Worm (Caenorhabditis elegans) whole organism, L3 larva: Measurements from ENCODE around the gene srz-96.

Experiments
- ZK546.5 ChIP-seq: sonication (generic microtip); optimal IDR thresholded peaks from 2 replicates; lab custom pipeline; 2017; ENCODE audit warnings: missing biosample characterization, missing genetic modification characterization
- ama-1 ChIP-seq: fragments of 150-350 bp; optimal IDR thresholded peaks from 2 replicates; lab custom pipeline; 2018
- ceh-16 ChIP-seq: sonication (generic microtip); optimal IDR thresholded peaks from 2 replicates; lab custom pipeline; 2017; ENCODE audit warnings: missing biosample characterization, missing genetic modification characterization
- ceh-82 ChIP-seq: fragments of 150-350 bp; optimal IDR thresholded peaks from 2 replicates; lab custom pipeline; 2014; ENCODE audit warnings: missing biosample characterization, missing genetic modification characterization
- ceh-9 ChIP-seq: sonication (generic microtip); optimal IDR thresholded peaks from 2 replicates; lab custom pipeline; 2018; ENCODE audit warnings: missing biosample characterization, missing genetic modification characterization
- egl-5 ChIP-seq: fragments of 150-350 bp; optimal IDR thresholded peaks from 2 replicates; lab custom pipeline; 2017; ENCODE audit warnings: missing biosample characterization, missing genetic modification reagents, missing genetic modification characterization, inconsistent platforms
- elt-1 ChIP-seq: fragments of 150-350 bp; optimal IDR thresholded peaks from 2 replicates; lab custom pipeline; 2014; ENCODE audit warnings: missing biosample characterization, missing genetic modification characterization
- elt-2 ChIP-seq: sonication (generic microtip); optimal IDR thresholded peaks from 2 replicates; lab custom pipeline; 2016; ENCODE audit warnings: missing genetic modification reagents, mild to moderate bottlenecking, missing genetic modification characterization, missing compliant biosample characterization
- eor-1 ChIP-seq, 2 experiments: fragments of 150-350 bp; optimal IDR thresholded peaks; 2 replicates each; lab custom pipeline; 2014 to 2018; ENCODE audit warnings: missing biosample characterization in 2 of 2, missing genetic modification characterization in 2 of 2
- fkh-10 ChIP-seq: sonication (generic microtip); optimal IDR thresholded peaks from 2 replicates; lab custom pipeline; 2017; ENCODE audit warnings: missing biosample characterization, missing genetic modification reagents, missing genetic modification characterization
- fkh-2 ChIP-seq: fragments of 150-350 bp; optimal IDR thresholded peaks from 2 replicates; lab custom pipeline; 2014; ENCODE audit warnings: missing biosample characterization, missing genetic modification reagents, missing genetic modification characterization
- fos-1 ChIP-seq: fragments of 150-350 bp; optimal IDR thresholded peaks from 2 replicates; lab custom pipeline; 2014; ENCODE audit warnings: missing biosample characterization, missing genetic modification characterization
- jun-1 ChIP-seq: fragments of 150-350 bp; optimal IDR thresholded peaks from 2 replicates; lab custom pipeline; 2014; ENCODE audit warnings: missing biosample characterization, missing genetic modification reagents, missing genetic modification characterization
- lin-15B ChIP-seq: fragments of 150-350 bp; optimal IDR thresholded peaks from 2 replicates; lab custom pipeline; 2014; ENCODE audit warnings: missing biosample characterization, missing genetic modification characterization
- lin-39 ChIP-seq: fragments of 150-350 bp; optimal IDR thresholded peaks from 2 replicates; lab custom pipeline; 2018; ENCODE audit warnings: missing biosample characterization, missing genetic modification reagents, missing genetic modification characterization
- lsy-12 ChIP-seq: sonication (generic microtip); optimal IDR thresholded peaks from 2 replicates; lab custom pipeline; 2016; ENCODE audit warnings: mild to moderate bottlenecking, missing genetic modification characterization, missing compliant biosample characterization
- mdl-1 ChIP-seq: fragments of 150-350 bp; optimal IDR thresholded peaks from 2 replicates; lab custom pipeline; 2014; ENCODE audit warnings: missing biosample characterization, missing genetic modification characterization
- mml-1 ChIP-seq: fragments of 150-350 bp; sonication (generic microtip); optimal IDR thresholded peaks from 3 replicates; lab custom pipeline; 2014; ENCODE audit warnings: missing biosample characterization, missing genetic modification characterization
- nfya-1 ChIP-seq: sonication (generic microtip); optimal IDR thresholded peaks from 2 replicates; lab custom pipeline; 2017; ENCODE audit warnings: missing genetic modification characterization, mild to moderate bottlenecking, missing compliant biosample characterization, antibody characterized with exemption, moderate library complexity; ENCODE audit not compliant: insufficient read depth
- nhr-11 ChIP-seq: fragments of 150-350 bp; optimal IDR thresholded peaks from 2 replicates; lab custom pipeline; 2014; ENCODE audit warnings: missing biosample characterization, missing genetic modification characterization
- nhr-12 ChIP-seq: fragments of 150-350 bp; optimal IDR thresholded peaks from 2 replicates; lab custom pipeline; 2014; ENCODE audit warnings: missing biosample characterization, missing genetic modification characterization
- nhr-23 ChIP-seq: fragments of 150-350 bp; optimal IDR thresholded peaks from 2 replicates; lab custom pipeline; 2014; ENCODE audit warnings: missing biosample characterization, missing genetic modification reagents, missing genetic modification characterization
- nhr-28 ChIP-seq: fragments of 150-350 bp; optimal IDR thresholded peaks from 2 replicates; lab custom pipeline; 2014; ENCODE audit warnings: missing biosample characterization, missing genetic modification characterization
- nhr-43 ChIP-seq: sonication (generic microtip); optimal IDR thresholded peaks from 2 replicates; lab custom pipeline; 2016; ENCODE audit warnings: mild to moderate bottlenecking, missing genetic modification characterization, missing compliant biosample characterization; ENCODE audit not compliant: poor library complexity, severe bottlenecking
- nhr-67 ChIP-seq: fragments of 150-350 bp; optimal IDR thresholded peaks from 2 replicates; lab custom pipeline; 2014; ENCODE audit warnings: missing biosample characterization, missing genetic modification characterization
- nhr-77 ChIP-seq: fragments of 150-350 bp; optimal IDR thresholded peaks from 2 replicates; lab custom pipeline; 2014; ENCODE audit warnings: missing biosample characterization, missing genetic modification characterization
- pha-4 ChIP-seq: fragments of 150-350 bp; optimal IDR thresholded peaks from 2 replicates; lab custom pipeline; 2014; ENCODE audit warnings: missing biosample characterization, missing genetic modification reagents, missing genetic modification characterization
- pqm-1 ChIP-seq: fragments of 150-350 bp; optimal IDR thresholded peaks from 2 replicates; lab custom pipeline; 2017; ENCODE audit warnings: missing biosample characterization, missing genetic modification characterization, inconsistent platforms
- sea-2 ChIP-seq: fragments of 150-350 bp; sonication (generic microtip); optimal IDR thresholded peaks from 4 replicates; lab custom pipeline; 2014; ENCODE audit warnings: missing biosample characterization, missing genetic modification reagents, missing genetic modification characterization
- skn-1 ChIP-seq: fragments of 150-350 bp; optimal IDR thresholded peaks from 2 replicates; lab custom pipeline; 2014; ENCODE audit warnings: missing biosample characterization, missing genetic modification characterization
- tbx-2 ChIP-seq: sonication (generic microtip); optimal IDR thresholded peaks from 2 replicates; lab custom pipeline; 2016; ENCODE audit warnings: mild to moderate bottlenecking, missing genetic modification characterization, missing compliant biosample characterization
- unc-39 ChIP-seq: sonication (generic microtip); optimal IDR thresholded peaks from 4 replicates; lab custom pipeline; 2017; ENCODE audit warnings: missing biosample characterization, missing genetic modification characterization
- unc-62 ChIP-seq: fragments of 150-350 bp; sonication (generic microtip); optimal IDR thresholded peaks from 4 replicates; lab custom pipeline; 2014; ENCODE audit warnings: missing biosample characterization, missing genetic modification reagents, missing genetic modification characterization
- zag-1 ChIP-seq: fragments of 150-350 bp; optimal IDR thresholded peaks from 2 replicates; lab custom pipeline; 2014; ENCODE audit warnings: missing biosample characterization, missing genetic modification characterization
- ztf-11 ChIP-seq: fragments of 150-350 bp; optimal IDR thresholded peaks from 2 replicates; lab custom pipeline; 2014; ENCODE audit warnings: missing biosample characterization, missing genetic modification characterization

Gene srz-96

DNA sequence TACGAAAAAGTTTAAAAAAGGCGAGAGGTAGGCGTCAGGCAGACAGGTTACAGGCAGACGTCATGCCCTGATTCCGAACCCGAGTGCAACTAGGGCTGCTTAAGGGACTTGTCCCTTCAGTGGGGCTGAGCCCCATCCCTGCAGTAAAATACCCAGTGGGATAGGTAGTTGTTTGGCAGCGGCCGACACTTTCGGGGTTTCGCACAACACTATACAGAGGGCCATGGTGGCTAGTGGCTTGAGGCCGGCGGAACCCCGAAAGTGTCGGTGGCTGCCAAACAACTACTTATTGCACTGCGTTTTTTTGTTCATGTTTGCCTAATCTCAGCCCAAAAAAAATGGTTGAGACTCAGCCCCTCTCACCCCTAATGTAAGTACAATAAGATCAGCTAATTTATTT lies 16.6 kb downstream of the srz-96 start:
- TF ChIP-seq lin-15B (no peak), nhr-23 (no peak), unc-39 (no peak), lsy-12 (tag; lab: Kevin White, UChicago) (no peak), nhr-28 (tag; lab: Kevin White, UChicago) (no peak), ceh-16 (tag; lab: Kevin White, UChicago) (no peak), nhr-12 (tag; lab: Kevin White, UChicago) (no peak), fkh-2 (no peak), ama-1 (lab: Kevin White, UChicago) (no peak), nhr-11 (no peak), ZK546.5 (tag; lab: Kevin White, UChicago) (no peak), pha-4 (tag; lab: Kevin White, UChicago) (no peak), mdl-1 (tag; lab: Kevin White, UChicago) (no peak), ztf-11 (tag; lab: Kevin White, UChicago) (no peak), tbx-2 (tag; lab: Kevin White, UChicago) (no peak), unc-62 (GFP tag; lab: Kevin White, UChicago) (no peak)
- TF ChIP-seq, all 47 proteins: peak for 0

DNA sequence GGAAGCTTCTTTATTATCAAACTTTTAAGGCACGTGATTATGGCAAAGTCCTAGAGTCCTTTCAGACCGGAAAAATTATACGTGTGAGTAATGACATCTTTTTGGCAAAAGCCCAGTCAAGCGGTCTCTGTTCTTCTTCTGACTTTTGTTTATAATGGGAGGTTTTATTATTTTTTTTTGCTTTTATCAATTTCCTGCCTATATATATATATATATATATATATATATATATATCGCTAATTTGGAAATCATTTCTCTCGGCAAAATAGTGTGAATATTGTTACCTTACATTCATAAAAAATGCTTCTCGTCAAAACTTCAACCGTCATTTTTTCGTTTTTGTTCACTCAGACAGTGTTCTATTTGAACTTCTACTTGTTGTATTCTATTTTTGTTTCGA lies 18.7 kb downstream of the srz-96 start, which contains the start of gene srbc-62:
Gene srbc-62, plus strand, starts transcription at position 301 of the 400 bp plus-strand sequence.
- TF ChIP-seq mml-1 (tag; lab: Kevin White, UChicago), result no peak
- no peak for TF ChIP-seq nhr-67 (tag; lab: Kevin White, UChicago)
- TF ChIP-seq elt-2 (tag; lab: Kevin White, UChicago), result no peak
- TF ChIP-seq lin-39 (tag; lab: Kevin White, UChicago), result no peak
- no peak for TF ChIP-seq ceh-9
- TF ChIP-seq skn-1 (tag; lab: Kevin White, UChicago), result no peak
- TF ChIP-seq unc-62 (GFP tag; lab: Kevin White, UChicago), result no peak
- no peak for TF ChIP-seq lin-15B
- TF ChIP-seq ceh-82 (tag; lab: Kevin White, UChicago), result no peak
- no peak for TF ChIP-seq sea-2 (GFP tag; lab: Kevin White, UChicago)
- TF ChIP-seq tbx-2 (tag; lab: Kevin White, UChicago), result no peak
- no peak for TF ChIP-seq nhr-77 (tag; lab: Kevin White, UChicago)
- no peak for TF ChIP-seq pqm-1 (tag; lab: Kevin White, UChicago)
- no peak for TF ChIP-seq nhr-43 (tag; lab: Kevin White, UChicago)
- TF ChIP-seq nfya-1, result no peak
- no peak for TF ChIP-seq nhr-12 (tag; lab: Kevin White, UChicago)
- no peak for TF ChIP-seq egl-5 (tag; lab: Kevin White, UChicago)
- no peak for TF ChIP-seq fkh-10 (GFP tag; lab: Kevin White, UChicago)

DNA sequence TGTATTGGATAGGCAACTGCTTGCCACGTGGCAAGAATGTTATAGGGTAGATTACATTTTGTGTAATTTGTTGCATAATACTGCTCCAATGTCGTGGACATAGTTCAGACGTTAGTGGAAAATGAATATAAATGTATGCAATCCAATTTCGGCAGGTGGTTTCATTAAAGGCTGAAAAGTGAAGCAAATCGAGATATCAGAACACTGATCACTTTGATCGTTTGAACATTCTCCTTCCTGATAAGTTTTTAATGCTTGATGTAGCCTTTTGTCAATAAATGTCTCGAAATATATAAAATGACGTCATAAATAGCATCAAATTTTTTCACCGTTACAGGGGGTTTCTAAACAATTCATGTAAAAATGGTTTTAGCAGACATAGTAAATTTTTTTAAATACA lies 21.3 kb downstream of the srz-96 start, which contains the start of gene srh-109:
Gene srh-109, minus strand, starts transcription at position 101 of the 400 bp plus-strand sequence.
- TF ChIP-seq ceh-82 (tag; lab: Kevin White, UChicago) (no peak), elt-2 (tag; lab: Kevin White, UChicago) (no peak), tbx-2 (tag; lab: Kevin White, UChicago) (no peak), pha-4 (tag; lab: Kevin White, UChicago) (no peak), nhr-67 (tag; lab: Kevin White, UChicago) (no peak), unc-39 (no peak), unc-62 (GFP tag; lab: Kevin White, UChicago) (no peak), nhr-43 (tag; lab: Kevin White, UChicago) (no peak)

DNA sequence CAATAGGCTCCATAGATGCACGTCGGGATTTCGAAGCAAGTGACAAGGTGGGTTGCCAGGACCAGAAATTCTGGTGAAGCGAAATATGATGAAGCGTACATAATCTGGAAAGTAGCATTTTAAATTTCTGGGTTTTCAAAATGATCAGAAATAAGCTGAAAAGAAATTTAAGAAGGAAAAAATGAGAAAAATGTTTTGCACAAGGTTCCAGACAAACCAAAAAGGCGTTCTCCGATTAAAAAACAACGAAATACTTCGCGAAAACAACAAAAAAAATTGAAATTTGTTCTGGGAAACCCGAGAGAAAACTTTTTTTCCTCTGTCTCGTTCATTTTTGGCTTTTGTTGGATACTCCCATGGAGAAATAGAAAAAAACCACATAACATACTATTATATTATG lies 24.3 kb downstream of the srz-96 start, which contains the start of gene srh-252:
Gene srh-252, minus strand, starts transcription at position 101 of the 400 bp plus-strand sequence.
- TF ChIP-seq fos-1 (tag; lab: Kevin White, UChicago) (no peak), elt-1 (tag; lab: Kevin White, UChicago) (no peak), pha-4 (tag; lab: Kevin White, UChicago) (no peak), nhr-23 (no peak), egl-5 (tag; lab: Kevin White, UChicago) (no peak), zag-1 (tag; lab: Kevin White, UChicago) (no peak), eor-1 (tag; optimal IDR thresholded peaks at IDR 0.05; lab: Kevin White, UChicago) (no peak), fkh-2 (no peak), nhr-11 (no peak), jun-1 (tag; lab: Kevin White, UChicago) (no peak), lsy-12 (tag; lab: Kevin White, UChicago) (no peak), nhr-28 (tag; lab: Kevin White, UChicago) (no peak), ztf-11 (tag; lab: Kevin White, UChicago) (no peak), pqm-1 (tag; lab: Kevin White, UChicago) (no peak), ceh-82 (tag; lab: Kevin White, UChicago) (no peak)
